Worm (Caenorhabditis elegans) whole organism, late embryonic: ENCODE measurements around the gene nhr-78.

Source experiments
- ama-1 ChIP-seq: fragments of 150-350 bp; optimal IDR thresholded peaks from 2 replicates; lab custom pipeline; 2014
- ceh-45 ChIP-seq: fragments of 200-800 bp; sonication (Bioruptor generic); IDR thresholded peaks from 2 replicates; pipeline ENCODE4 v1.3.6; 2022; ENCODE audit warnings: missing genetic modification reagents, missing genetic modification characterization, missing compliant biosample characterization
- elt-2 ChIP-seq: sonication (generic microtip); optimal IDR thresholded peaks from 2 replicates; lab custom pipeline; 2016; ENCODE audit warnings: missing genetic modification reagents, missing genetic modification characterization, missing compliant biosample characterization
- hlh-6 ChIP-seq: sonication (generic microtip); optimal IDR thresholded peaks from 2 replicates; lab custom pipeline; 2016; ENCODE audit warnings: missing genotype, missing genetic modification characterization, missing compliant biosample characterization
- mec-3 ChIP-seq: sonication (generic microtip); optimal IDR thresholded peaks from 2 replicates; lab custom pipeline; 2016; ENCODE audit warnings: borderline replicate concordance, missing genetic modification characterization, missing compliant biosample characterization
- ttx-3 ChIP-seq: sonication (generic microtip); optimal IDR thresholded peaks from 2 replicates; lab custom pipeline; 2016; ENCODE audit warnings: missing genetic modification reagents, missing genetic modification characterization, missing compliant biosample characterization

ce11 chrIV:4235315-4236024 is 42.2 kb downstream of the nhr-78 start, which contains the start of the genes zipt-2.2 and dpy-13:
- TF ChIP-seq ama-1 (lab: Kevin White, UChicago) (no peak), elt-2 (no peak), ceh-45 (GFP tag; lab: Robert Waterston, UW) (no peak), ttx-3 (tag; lab: Kevin White, UChicago) (no peak), hlh-6 (tag; lab: Kevin White, UChicago) (no peak), mec-3 (no peak)
